Worm (Caenorhabditis elegans) whole organism, young adult: Measurements from ENCODE around the gene rrp-8.
A peak's percentile ranks its signal among the peaks of the same experiment; 100 is the strongest.

Source experiments
- B0336.3 ChIP-seq: fragments of 200-800 bp; sonication (Bioruptor generic); IDR thresholded peaks from 2 replicates; pipeline ENCODE4 v1.3.6; 2022; ENCODE audit warnings: missing genetic modification characterization, missing compliant biosample characterization
- C06A6.2 ChIP-seq: fragments of 200-800 bp; sonication (Bioruptor generic); conservative IDR thresholded peaks from 2 replicates; pipeline ENCODE4 v1.3.6; 2022; ENCODE audit warnings: missing genetic modification characterization, missing compliant biosample characterization
- F22D6.2 ChIP-seq: sonication (generic microtip); optimal IDR thresholded peaks from 2 replicates; lab custom pipeline; 2016; ENCODE audit warnings: mild to moderate bottlenecking, missing genetic modification characterization, missing compliant biosample characterization
- F23B12.7 ChIP-seq: sonication (generic microtip); optimal IDR thresholded peaks from 2 replicates; lab custom pipeline; 2017; ENCODE audit warnings: missing genetic modification characterization, mild to moderate bottlenecking, missing compliant biosample characterization, antibody characterized with exemption, moderate library complexity; ENCODE audit not compliant: insufficient read depth
- F33H1.4 ChIP-seq: fragments of 200-800 bp; sonication (Bioruptor generic); IDR thresholded peaks from 2 replicates; pipeline ENCODE4 v1.3.6; 2022; ENCODE audit warnings: missing genetic modification reagents, missing genetic modification characterization, missing compliant biosample characterization
- F39B2.1 ChIP-seq: fragments of 200-800 bp; sonication (Bioruptor generic); IDR thresholded peaks from 2 replicates; pipeline ENCODE4 v1.3.6; 2022; ENCODE audit warnings: missing genetic modification reagents, missing genetic modification characterization, missing compliant biosample characterization
- F57A8.1 ChIP-seq: fragments of 200-800 bp; sonication (Bioruptor generic); optimal IDR thresholded peaks from 2 replicates; lab custom pipeline; 2018; ENCODE audit warnings: mild to moderate bottlenecking, missing genetic modification characterization, moderate library complexity, missing compliant biosample characterization
- K11D2.4 ChIP-seq: fragments of 200-800 bp; sonication (Bioruptor generic); IDR thresholded peaks from 2 replicates; pipeline ENCODE4 v1.3.6; 2022; ENCODE audit warnings: missing genetic modification reagents, missing genetic modification characterization, missing compliant biosample characterization
- K12H6.12 ChIP-seq: fragments of 200-800 bp; sonication (Bioruptor generic); optimal IDR thresholded peaks from 2 replicates; lab custom pipeline; 2018; ENCODE audit warnings: mild to moderate bottlenecking, missing genetic modification characterization, missing compliant biosample characterization
- attf-5 ChIP-seq: fragments of 200-800 bp; sonication (Bioruptor generic); optimal IDR thresholded peaks from 2 replicates; lab custom pipeline; 2018; ENCODE audit warnings: mild to moderate bottlenecking, missing genetic modification characterization, missing compliant biosample characterization
- cebp-1 ChIP-seq, 2 experiments: fragments of 200-800 bp in 1 of 2; sonication (Bioruptor generic) in 1 of 2; sonication (generic microtip) in 1 of 2; IDR thresholded peaks in 1 of 2; optimal IDR thresholded peaks in 1 of 2; 2 replicates each; pipeline versions ENCODE4 v1.3.6 to Lab custom; 2017 to 2022; ENCODE audit warnings: missing compliant biosample characterization in 2 of 2, missing genetic modification characterization in 2 of 2, mild to moderate bottlenecking in 1 of 2, missing genetic modification reagents in 1 of 2, moderate library complexity in 1 of 2
- cebp-2 ChIP-seq: fragments of 200-800 bp; sonication (Bioruptor generic); IDR thresholded peaks from 2 replicates; pipeline ENCODE4 v1.3.6; 2022; ENCODE audit warnings: missing genetic modification characterization, missing compliant biosample characterization
- egl-44 ChIP-seq: fragments of 200-800 bp; sonication (Bioruptor generic); IDR thresholded peaks from 2 replicates; pipeline ENCODE4 v1.3.6; 2022; ENCODE audit warnings: missing genetic modification reagents, missing genetic modification characterization, missing compliant biosample characterization
- ets-4 ChIP-seq: fragments of 200-800 bp; sonication (Bioruptor generic); optimal IDR thresholded peaks from 2 replicates; lab custom pipeline; 2018; ENCODE audit warnings: mild to moderate bottlenecking, missing genetic modification characterization, missing compliant biosample characterization
- hlh-26 ChIP-seq: fragments of 200-800 bp; sonication (Bioruptor generic); conservative IDR thresholded peaks from 2 replicates; pipeline ENCODE4 v1.3.6; 2022; ENCODE audit warnings: missing genetic modification reagents, missing genetic modification characterization, missing compliant biosample characterization
- hmg-1.2 ChIP-seq: fragments of 200-800 bp; sonication (Bioruptor generic); IDR thresholded peaks from 2 replicates; pipeline ENCODE4 v1.3.6; 2022; ENCODE audit warnings: missing genetic modification reagents, missing genetic modification characterization, missing compliant biosample characterization
- lir-1 ChIP-seq: fragments of 200-800 bp; sonication (Bioruptor generic); conservative IDR thresholded peaks from 2 replicates; pipeline ENCODE4 v1.3.6; 2022; ENCODE audit warnings: missing genetic modification reagents, missing genetic modification characterization, missing compliant biosample characterization
- madf-6 ChIP-seq: fragments of 200-800 bp; sonication (Bioruptor generic); IDR thresholded peaks from 2 replicates; pipeline ENCODE4 v1.3.6; 2022; ENCODE audit warnings: missing genetic modification reagents, missing genetic modification characterization, missing compliant biosample characterization
- mcd-1 ChIP-seq: fragments of 200-800 bp; sonication (Bioruptor generic); IDR thresholded peaks from 2 replicates; pipeline ENCODE4 v1.3.6; 2022; ENCODE audit warnings: missing genetic modification reagents, missing genetic modification characterization, missing compliant biosample characterization
- mxl-1 ChIP-seq: sonication (generic microtip); optimal IDR thresholded peaks from 2 replicates; lab custom pipeline; 2016; ENCODE audit warnings: missing genetic modification characterization, missing compliant biosample characterization
- nfya-1 ChIP-seq: sonication (generic microtip); optimal IDR thresholded peaks from 2 replicates; lab custom pipeline; 2017; ENCODE audit warnings: antibody characterized with exemption, missing compliant biosample characterization, missing genetic modification characterization, borderline replicate concordance; ENCODE audit not compliant: insufficient read depth
- nhr-80 ChIP-seq: sonication (generic microtip); optimal IDR thresholded peaks from 2 replicates; lab custom pipeline; 2016; ENCODE audit warnings: missing genetic modification characterization, missing compliant biosample characterization
- sdz-38 ChIP-seq: sonication (generic microtip); optimal IDR thresholded peaks from 2 replicates; lab custom pipeline; 2016; ENCODE audit warnings: missing genotype, missing genetic modification characterization, missing compliant biosample characterization
- snpc-1.1 ChIP-seq: sonication (generic microtip); optimal IDR thresholded peaks from 2 replicates; lab custom pipeline; 2017; ENCODE audit warnings: missing genetic modification characterization, mild to moderate bottlenecking, missing compliant biosample characterization, antibody characterized with exemption, moderate library complexity, missing genotype, missing genetic modification reagents; ENCODE audit not compliant: insufficient read depth
- somi-1 ChIP-seq: fragments of 200-800 bp; sonication (Bioruptor generic); optimal IDR thresholded peaks from 2 replicates; lab custom pipeline; 2018; ENCODE audit warnings: mild to moderate bottlenecking, missing genetic modification characterization, missing compliant biosample characterization
- sptf-2 ChIP-seq: fragments of 200-800 bp; sonication (Bioruptor generic); optimal IDR thresholded peaks from 2 replicates; lab custom pipeline; 2018; ENCODE audit warnings: mild to moderate bottlenecking, missing genetic modification characterization, missing compliant biosample characterization
- tbp1 ChIP-seq: fragments of 200-800 bp; sonication (Bioruptor generic); optimal IDR thresholded peaks from 2 replicates; lab custom pipeline; 2018; ENCODE audit warnings: mild to moderate bottlenecking, missing genetic modification characterization, missing compliant biosample characterization
- tlf-1 ChIP-seq: fragments of 200-800 bp; sonication (Bioruptor generic); optimal IDR thresholded peaks from 2 replicates; lab custom pipeline; 2018; ENCODE audit warnings: mild to moderate bottlenecking, missing genetic modification characterization, missing compliant biosample characterization
- ztf-18 ChIP-seq: sonication (generic microtip); optimal IDR thresholded peaks from 2 replicates; lab custom pipeline; 2016; ENCODE audit warnings: missing genotype, mild to moderate bottlenecking, missing genetic modification characterization, missing compliant biosample characterization
- ztf-26 ChIP-seq: sonication (generic microtip); optimal IDR thresholded peaks from 2 replicates; lab custom pipeline; 2017; ENCODE audit warnings: missing genetic modification characterization, missing compliant biosample characterization
- ztf-28 ChIP-seq: fragments of 200-800 bp; sonication (Bioruptor generic); IDR thresholded peaks from 2 replicates; pipeline ENCODE4 v1.3.6; 2022; ENCODE audit warnings: missing genetic modification reagents, missing genetic modification characterization, missing compliant biosample characterization

The rrp-8 gene

ce11 chrIV:373963-374362, 22.4 kb upstream of the rrp-8 start:
- no peak for TF ChIP-seq somi-1 (GFP tag; lab: Kevin White, UChicago)
- TF ChIP-seq, all 124 proteins: peak for 0

- TF ChIP-seq mxl-1 (tag; lab: Kevin White, UChicago), result no peak
- no peak for TF ChIP-seq F39B2.1 (GFP tag; lab: Robert Waterston, UW)
- no peak for TF ChIP-seq C06A6.2 (GFP tag; lab: Robert Waterston, UW)
- no peak for TF ChIP-seq tbp1 (GFP tag; lab: Kevin White, UChicago)
- no peak for TF ChIP-seq madf-6
- TF ChIP-seq egl-44 (GFP tag; lab: Robert Waterston, UW), result no peak
- no peak for TF ChIP-seq hmg-1.2 (GFP tag; lab: Robert Waterston, UW)
- TF ChIP-seq cebp-1 (GFP tag; IDR thresholded peaks at IDR 0.05; lab: Robert Waterston, UW), result no peak
- TF ChIP-seq cebp-1 (tag; optimal IDR thresholded peaks at IDR 0.05; lab: Kevin White, UChicago), result no peak
- no peak for TF ChIP-seq hlh-26 (GFP tag; lab: Robert Waterston, UW)
- no peak for TF ChIP-seq mcd-1 (GFP tag; lab: Robert Waterston, UW)
- TF ChIP-seq F22D6.2 (tag; lab: Kevin White, UChicago), result no peak
- no peak for TF ChIP-seq cebp-2 (GFP tag; lab: Robert Waterston, UW)
Measured at ce11 chrIV:375915-376314, 20.4 kb upstream of the rrp-8 start, which contains the start of gene fln-1. Gene fln-1 (minus strand): TSS chrIV:376015.

ce11 chrIV:377791-378190, 18.6 kb upstream of the rrp-8 start:
- no peak for TF ChIP-seq ztf-28
- TF ChIP-seq sdz-38, result no peak
- TF ChIP-seq nfya-1 (tag; lab: Kevin White, UChicago), result no peak
- no peak for TF ChIP-seq ztf-26 (tag; lab: Kevin White, UChicago)
- TF ChIP-seq F33H1.4 (GFP tag; lab: Robert Waterston, UW), result no peak
- TF ChIP-seq sptf-2 (GFP tag; lab: Kevin White, UChicago), result no peak
- TF ChIP-seq lir-1 (GFP tag; lab: Robert Waterston, UW), result no peak
- TF ChIP-seq F22D6.2 (tag; lab: Kevin White, UChicago), result no peak
- TF ChIP-seq tlf-1 (GFP tag; lab: Kevin White, UChicago), result no peak
- no peak for TF ChIP-seq B0336.3 (GFP tag; lab: Robert Waterston, UW)
- TF ChIP-seq ztf-18 (tag; lab: Kevin White, UChicago), result no peak
- no peak for TF ChIP-seq F23B12.7 (tag; lab: Kevin White, UChicago)
- TF ChIP-seq K12H6.12 (tag; lab: Kevin White, UChicago), result no peak
- TF ChIP-seq, all 124 proteins: peak for 0

ce11 chrIV:378367-378766, 18.0 kb upstream of the rrp-8 start:
- TF ChIP-seq nhr-80 (tag; lab: Kevin White, UChicago) (peak; percentile 63), K11D2.4 (GFP tag; lab: Robert Waterston, UW) (no peak)

ce11 chrIV:378838-379237, 17.5 kb upstream of the rrp-8 start:
- TF ChIP-seq F33H1.4 (GFP tag; lab: Robert Waterston, UW), result no peak
- TF ChIP-seq F22D6.2 (tag; lab: Kevin White, UChicago), result no peak
- no peak for TF ChIP-seq ets-4 (GFP tag; lab: Kevin White, UChicago)
- no peak for TF ChIP-seq ztf-18 (tag; lab: Kevin White, UChicago)
- TF ChIP-seq attf-5 (GFP tag; lab: Kevin White, UChicago), result no peak
- TF ChIP-seq snpc-1.1, result no peak
- no peak for TF ChIP-seq F57A8.1
